Fruit fly (Drosophila melanogaster) whole organism, prepupa: ENCODE data around the gene CG13056.

ENCODE experiments used
- Blimp-1 ChIP-seq: fragments of 200-800 bp; sonication (Bioruptor generic); optimal IDR thresholded peaks from 3 replicates; lab custom pipeline; 2017; ENCODE audit warnings: missing biosample characterization, missing genetic modification characterization, mild to moderate bottlenecking, moderate library complexity, missing genetic modification reagents
- CG10631 ChIP-seq: fragments of 200-800 bp; sonication (Bioruptor generic); optimal IDR thresholded peaks from 2 replicates; lab custom pipeline; 2016; ENCODE audit warnings: missing biosample characterization, missing genetic modification characterization
- CG10669 ChIP-seq: fragments of 200-800 bp; sonication (Bioruptor generic); optimal IDR thresholded peaks from 3 replicates; lab custom pipeline; 2018; ENCODE audit warnings: missing biosample characterization, mild to moderate bottlenecking, missing genetic modification characterization, moderate library complexity
- CG11294 ChIP-seq: fragments of 200-800 bp; sonication (Bioruptor generic); IDR thresholded peaks from 2 replicates; pipeline ENCODE4 v1.3.6; 2022; ENCODE audit warnings: missing biosample characterization, missing genetic modification characterization
- CG11762 ChIP-seq: fragments of 200-800 bp; sonication (Bioruptor generic); optimal IDR thresholded peaks from 3 replicates; lab custom pipeline; 2016; ENCODE audit warnings: missing biosample characterization, missing genetic modification characterization; ENCODE audit not compliant: insufficient read depth
- CG11902 ChIP-seq: fragments of 200-800 bp; sonication (Bioruptor generic); optimal IDR thresholded peaks from 3 replicates; lab custom pipeline; 2016; ENCODE audit warnings: missing biosample characterization, missing genetic modification characterization
- CG15336 ChIP-seq: fragments of 200-800 bp; sonication (Bioruptor generic); IDR thresholded peaks from 2 replicates; pipeline ENCODE4 v1.3.6; 2022; ENCODE audit warnings: missing biosample characterization, missing genetic modification characterization
- CG3032 ChIP-seq: fragments of 200-800 bp; optimal IDR thresholded peaks from 2 replicates; lab custom pipeline; 2019; ENCODE audit warnings: missing biosample characterization, mild to moderate bottlenecking, missing genetic modification characterization, moderate library complexity
- CG31627 ChIP-seq: fragments of 200-800 bp; sonication (Bioruptor generic); optimal IDR thresholded peaks from 3 replicates; lab custom pipeline; 2016; ENCODE audit warnings: missing biosample characterization, missing genetic modification characterization
- CG32006 ChIP-seq: fragments of 200-800 bp; sonication (Bioruptor generic); optimal IDR thresholded peaks from 3 replicates; lab custom pipeline; 2017; ENCODE audit warnings: missing biosample characterization, mild to moderate bottlenecking, missing genetic modification characterization
- CG34406 ChIP-seq: fragments of 200-800 bp; sonication (Bioruptor generic); optimal IDR thresholded peaks from 3 replicates; lab custom pipeline; 2016; ENCODE audit warnings: missing biosample characterization, missing genetic modification characterization
- CG3919 ChIP-seq: fragments of 200-800 bp; sonication (Bioruptor generic); optimal IDR thresholded peaks from 3 replicates; lab custom pipeline; 2016; ENCODE audit warnings: missing biosample characterization, missing genetic modification characterization
- CG4318 ChIP-seq: fragments of 200-800 bp; sonication (Bioruptor generic); optimal IDR thresholded peaks from 3 replicates; lab custom pipeline; 2017; ENCODE audit warnings: missing biosample characterization, mild to moderate bottlenecking, missing genetic modification characterization
- CG6163 ChIP-seq: fragments of 200-800 bp; sonication (Bioruptor generic); IDR thresholded peaks from 3 replicates; pipeline ENCODE4 v1.3.6; 2022; ENCODE audit warnings: missing biosample characterization, missing genetic modification characterization
- CG6276 ChIP-seq: fragments of 200-800 bp; sonication (Bioruptor generic); optimal IDR thresholded peaks from 2 replicates; lab custom pipeline; 2017; ENCODE audit warnings: missing biosample characterization, mild to moderate bottlenecking, missing genetic modification characterization
- CG6792 ChIP-seq: fragments of 200-800 bp; sonication (Bioruptor generic); optimal IDR thresholded peaks from 3 replicates; lab custom pipeline; 2016; ENCODE audit warnings: missing biosample characterization, missing genetic modification characterization
- CG6808 ChIP-seq: fragments of 200-800 bp; sonication (Bioruptor generic); optimal IDR thresholded peaks from 3 replicates; lab custom pipeline; 2017; ENCODE audit warnings: missing biosample characterization, missing genetic modification characterization, mild to moderate bottlenecking, moderate library complexity, missing genetic modification reagents
- CG6854 ChIP-seq: fragments of 200-800 bp; sonication (Bioruptor generic); optimal IDR thresholded peaks from 2 replicates; lab custom pipeline; 2017; ENCODE audit warnings: missing biosample characterization, mild to moderate bottlenecking, missing genetic modification characterization
- CG7368 ChIP-seq: fragments of 200-800 bp; sonication (Bioruptor generic); optimal IDR thresholded peaks from 3 replicates; lab custom pipeline; 2016; ENCODE audit warnings: missing biosample characterization, missing genetic modification characterization
- CG8119 ChIP-seq: fragments of 200-800 bp; sonication (Bioruptor generic); IDR thresholded peaks from 3 replicates; pipeline ENCODE4 v1.3.6; 2022; ENCODE audit warnings: missing biosample characterization, missing genetic modification characterization
- CG8319 ChIP-seq: fragments of 200-800 bp; sonication (Bioruptor generic); optimal IDR thresholded peaks from 3 replicates; lab custom pipeline; 2016; ENCODE audit warnings: missing biosample characterization, missing genetic modification characterization
- CG8632 ChIP-seq: fragments of 200-800 bp; sonication (Bioruptor generic); optimal IDR thresholded peaks from 3 replicates; lab custom pipeline; 2016; ENCODE audit warnings: missing biosample characterization, missing genetic modification characterization
- CG9139 ChIP-seq: fragments of 200-800 bp; sonication (Bioruptor generic); optimal IDR thresholded peaks from 3 replicates; lab custom pipeline; 2017; ENCODE audit warnings: missing biosample characterization, mild to moderate bottlenecking, missing genetic modification characterization
- Eip75B ChIP-seq: fragments of 200-800 bp; sonication (Bioruptor generic); optimal IDR thresholded peaks from 3 replicates; lab custom pipeline; 2016; ENCODE audit warnings: missing biosample characterization, missing genetic modification characterization
- Eip78C ChIP-seq: fragments of 200-800 bp; sonication (Bioruptor generic); peaks from one replicate; lab custom pipeline; 2016; ENCODE audit warnings: missing biosample characterization, missing genetic modification characterization
- Ets96B ChIP-seq: fragments of 200-800 bp; optimal IDR thresholded peaks from 2 replicates; lab custom pipeline; 2019; ENCODE audit warnings: missing biosample characterization, mild to moderate bottlenecking, missing genetic modification characterization, moderate library complexity
- Gug ChIP-seq: fragments of 200-800 bp; sonication (Bioruptor generic); IDR thresholded peaks from 2 replicates; pipeline ENCODE4 v1.3.6; 2022; ENCODE audit warnings: missing biosample characterization, missing genetic modification characterization
- Hr38 ChIP-seq: sonication (Bioruptor generic); optimal IDR thresholded peaks from 2 replicates; lab custom pipeline; 2016; ENCODE audit warnings: missing biosample characterization, missing genetic modification characterization
- Hr39 ChIP-seq: fragments of 200-800 bp; sonication (Bioruptor generic); optimal IDR thresholded peaks from 2 replicates; lab custom pipeline; 2016; ENCODE audit warnings: missing biosample characterization, missing genetic modification characterization
- Hr4 ChIP-seq: fragments of 200-800 bp; sonication (Bioruptor generic); optimal IDR thresholded peaks from 3 replicates; lab custom pipeline; 2016; ENCODE audit warnings: missing biosample characterization, missing genetic modification characterization
- Lpt ChIP-seq: fragments of 200-800 bp; sonication (Bioruptor generic); optimal IDR thresholded peaks from 3 replicates; lab custom pipeline; 2016; ENCODE audit warnings: missing biosample characterization, missing genetic modification characterization
- Met ChIP-seq: fragments of 200-800 bp; sonication (Bioruptor generic); optimal IDR thresholded peaks from 3 replicates; lab custom pipeline; 2016; ENCODE audit warnings: missing biosample characterization, missing genetic modification characterization
- Smox ChIP-seq: fragments of 200-800 bp; sonication (Bioruptor generic); optimal IDR thresholded peaks from 3 replicates; lab custom pipeline; 2016; ENCODE audit warnings: missing biosample characterization, missing genetic modification characterization
- Sox102F ChIP-seq: fragments of 200-800 bp; sonication (Bioruptor generic); optimal IDR thresholded peaks from 2 replicates; lab custom pipeline; 2016; ENCODE audit warnings: missing biosample characterization, mild to moderate bottlenecking, missing genetic modification characterization
- Sox14 ChIP-seq: fragments of 200-800 bp; sonication (Bioruptor generic); optimal IDR thresholded peaks from 3 replicates; lab custom pipeline; 2016; ENCODE audit warnings: missing biosample characterization, missing genetic modification characterization
- Sox15 ChIP-seq: fragments of 200-800 bp; sonication (Bioruptor generic); optimal IDR thresholded peaks from 3 replicates; lab custom pipeline; 2016; ENCODE audit warnings: missing biosample characterization, missing genetic modification characterization
- achi ChIP-seq: fragments of 200-800 bp; sonication (Bioruptor generic); optimal IDR thresholded peaks from 3 replicates; lab custom pipeline; 2016; ENCODE audit warnings: missing biosample characterization, missing genetic modification characterization
- acj6 ChIP-seq: fragments of 200-800 bp; sonication (Bioruptor generic); optimal IDR thresholded peaks from 3 replicates; lab custom pipeline; 2016; ENCODE audit warnings: missing biosample characterization, missing genetic modification characterization
- cyc ChIP-seq: fragments of 200-800 bp; sonication (Bioruptor generic); optimal IDR thresholded peaks from 3 replicates; lab custom pipeline; 2016; ENCODE audit warnings: missing biosample characterization, missing genetic modification characterization
- dac ChIP-seq: fragments of 200-800 bp; sonication (Bioruptor generic); optimal IDR thresholded peaks from 2 replicates; lab custom pipeline; 2017; ENCODE audit warnings: missing biosample characterization, mild to moderate bottlenecking, missing genetic modification characterization
- dsx ChIP-seq: fragments of 200-800 bp; optimal IDR thresholded peaks from 3 replicates; lab custom pipeline; 2019; ENCODE audit warnings: missing biosample characterization, mild to moderate bottlenecking, missing genetic modification characterization, moderate library complexity; ENCODE audit not compliant: poor library complexity, severe bottlenecking
- eg ChIP-seq: fragments of 200-800 bp; sonication (Bioruptor generic); IDR thresholded peaks from 3 replicates; pipeline ENCODE4 v1.3.6; 2022; ENCODE audit warnings: missing biosample characterization, missing genetic modification characterization
- esn ChIP-seq: fragments of 200-800 bp; sonication (Bioruptor generic); optimal IDR thresholded peaks from 2 replicates; lab custom pipeline; 2016; ENCODE audit warnings: missing biosample characterization, mild to moderate bottlenecking, missing genetic modification characterization, moderate library complexity
- fd85E ChIP-seq: fragments of 200-800 bp; sonication (Bioruptor generic); optimal IDR thresholded peaks from 3 replicates; lab custom pipeline; 2016; ENCODE audit warnings: missing biosample characterization, missing genetic modification characterization
- lz ChIP-seq: fragments of 200-800 bp; sonication (Bioruptor generic); optimal IDR thresholded peaks from 3 replicates; lab custom pipeline; 2016; ENCODE audit warnings: missing biosample characterization, missing genetic modification characterization
- net ChIP-seq: fragments of 200-800 bp; sonication (Bioruptor generic); optimal IDR thresholded peaks from 3 replicates; lab custom pipeline; 2016; ENCODE audit warnings: missing biosample characterization, missing genetic modification characterization
- pdm3 ChIP-seq: fragments of 200-800 bp; sonication (Bioruptor generic); optimal IDR thresholded peaks from 3 replicates; lab custom pipeline; 2016; ENCODE audit warnings: missing biosample characterization, missing genetic modification characterization
- salr ChIP-seq, 2 experiments: fragments of 200-800 bp; sonication (Bioruptor generic); optimal IDR thresholded peaks; 3 replicates each; lab custom pipeline; 2016 to 2018; ENCODE audit warnings: missing biosample characterization in 2 of 2, missing genetic modification characterization in 2 of 2, mild to moderate bottlenecking in 1 of 2
- spab ChIP-seq: fragments of 200-800 bp; sonication (Bioruptor generic); optimal IDR thresholded peaks from 2 replicates; lab custom pipeline; 2017; ENCODE audit warnings: missing biosample characterization, mild to moderate bottlenecking, missing genetic modification characterization, missing genetic modification reagents
- ss ChIP-seq, 2 experiments: fragments of 200-800 bp; sonication (Bioruptor generic); optimal IDR thresholded peaks; 2 replicates in 1 of 2; 3 replicates in 1 of 2; lab custom pipeline; 2017 to 2018; ENCODE audit warnings: mild to moderate bottlenecking in 2 of 2, missing biosample characterization in 2 of 2, missing genetic modification characterization in 2 of 2, moderate library complexity in 1 of 2
- svp ChIP-seq: fragments of 200-800 bp; sonication (Bioruptor generic); peaks from one replicate; lab custom pipeline; 2016; ENCODE audit warnings: missing biosample characterization, missing genetic modification characterization
- topi ChIP-seq: fragments of 200-800 bp; sonication (Bioruptor generic); optimal IDR thresholded peaks from 3 replicates; lab custom pipeline; 2016; ENCODE audit warnings: missing biosample characterization, missing genetic modification characterization
- vri ChIP-seq: fragments of 200-800 bp; sonication (Bioruptor generic); optimal IDR thresholded peaks from 3 replicates; lab custom pipeline; 2016; ENCODE audit warnings: missing biosample characterization, mild to moderate bottlenecking, missing genetic modification characterization

The CG13056 gene

dm6 chr3L:16286258-16286657, 46.9 kb upstream of the CG13056 start:
- peak; percentile 93 for TF ChIP-seq Eip78C (GFP tag; lab: Kevin White, UChicago)
- TF ChIP-seq CG11294 (GFP tag; lab: Robert Waterston, UW) = no peak
- TF ChIP-seq Blimp-1 (GFP tag; lab: Kevin White, UChicago) = no peak
- peak in 1 of 2 experiments; percentile 56 for TF ChIP-seq salr (GFP tag; optimal IDR thresholded peaks at IDR 0.05; lab: Kevin White, UChicago)
- TF ChIP-seq achi = peak; percentile 53
- TF ChIP-seq esn (GFP tag; lab: Kevin White, UChicago) = peak; percentile 37
- TF ChIP-seq acj6 = peak; percentile 64
- TF ChIP-seq Hr38 (GFP tag; lab: Kevin White, UChicago) = no peak
- TF ChIP-seq Hr4 (GFP tag; lab: Kevin White, UChicago) = no peak
- peak; percentile 67 for TF ChIP-seq CG8632 (GFP tag; lab: Kevin White, UChicago)
- TF ChIP-seq Sox15 (GFP tag; lab: Kevin White, UChicago) = peak; percentile 39
- TF ChIP-seq ss (GFP tag; optimal IDR thresholded peaks at IDR 0.05; lab: Kevin White, UChicago) = peak; percentile 54 to 88
- peak; percentile 17 for TF ChIP-seq CG11902 (GFP tag; lab: Kevin White, UChicago)
- TF ChIP-seq CG11762 = peak; percentile 8
- TF ChIP-seq Hr39 (GFP tag; lab: Kevin White, UChicago) = peak; percentile 29
- TF ChIP-seq Met = peak; percentile 19
- peak; percentile 78 for TF ChIP-seq spab (GFP tag; lab: Kevin White, UChicago)
- TF ChIP-seq Sox102F (GFP tag; lab: Kevin White, UChicago) = peak; percentile 12
- peak; percentile 44; the same call in 1 of the 3 replicates for TF ChIP-seq CG6163 (GFP tag; lab: Robert Waterston, UW)
- peak; percentile 51 for TF ChIP-seq Sox14 (GFP tag; lab: Kevin White, UChicago)
- no peak for TF ChIP-seq CG6276 (GFP tag; lab: Kevin White, UChicago)
- TF ChIP-seq CG10669 = peak; percentile 85
- TF ChIP-seq CG31627 = peak; percentile 4
- peak; percentile 85 for TF ChIP-seq CG3032 (tag; lab: Kevin White, UChicago)
- TF ChIP-seq CG15336 (GFP tag; lab: Robert Waterston, UW) = no peak
- peak; percentile 39 for TF ChIP-seq svp
- peak; percentile 43 for TF ChIP-seq CG7368
- no peak for TF ChIP-seq eg
- peak; percentile 77 for TF ChIP-seq CG6808 (GFP tag; lab: Kevin White, UChicago)
- peak; percentile 64 for TF ChIP-seq pdm3 (GFP tag; lab: Kevin White, UChicago)
- TF ChIP-seq CG6792 (GFP tag; lab: Kevin White, UChicago) = peak; percentile 64
- TF ChIP-seq lz (GFP tag; lab: Kevin White, UChicago) = peak; percentile 24
- TF ChIP-seq CG8119 (GFP tag; lab: Robert Waterston, UW) = no peak
- TF ChIP-seq Gug = no peak
- TF ChIP-seq CG6854 = no peak
- TF ChIP-seq CG32006 (GFP tag; lab: Kevin White, UChicago) = peak; percentile 9
- TF ChIP-seq CG9139 (GFP tag; lab: Kevin White, UChicago) = peak; percentile 47
- peak; percentile 35 for TF ChIP-seq topi (GFP tag; lab: Kevin White, UChicago)
- TF ChIP-seq Eip75B = peak; percentile 71
- peak; percentile 3 for TF ChIP-seq cyc
- peak; percentile 54 for TF ChIP-seq CG10631 (GFP tag; lab: Kevin White, UChicago)
- no peak for TF ChIP-seq fd85E (GFP tag; lab: Kevin White, UChicago)
- TF ChIP-seq vri (GFP tag; lab: Kevin White, UChicago) = peak; percentile 13
- peak; percentile 10 for TF ChIP-seq Smox
- peak; percentile 58 for TF ChIP-seq CG34406 (GFP tag; lab: Kevin White, UChicago)
- peak; percentile 87 for TF ChIP-seq Ets96B (tag; lab: Kevin White, UChicago)
- peak; percentile 50 for TF ChIP-seq net (GFP tag; lab: Kevin White, UChicago)
- TF ChIP-seq CG8319 (GFP tag; lab: Kevin White, UChicago) = peak; percentile 38
- no peak for TF ChIP-seq CG4318 (GFP tag; lab: Kevin White, UChicago)
- peak; percentile 55 for TF ChIP-seq CG3919 (GFP tag; lab: Kevin White, UChicago)
- TF ChIP-seq dsx (GFP tag; lab: Kevin White, UChicago) = peak; percentile 77
- no peak for TF ChIP-seq dac (GFP tag; lab: Kevin White, UChicago)
- TF ChIP-seq Lpt (GFP tag; lab: Kevin White, UChicago) = no peak
